Worm (Caenorhabditis elegans): Measurements from ENCODE around the gene K08E4.3.

DNA sequence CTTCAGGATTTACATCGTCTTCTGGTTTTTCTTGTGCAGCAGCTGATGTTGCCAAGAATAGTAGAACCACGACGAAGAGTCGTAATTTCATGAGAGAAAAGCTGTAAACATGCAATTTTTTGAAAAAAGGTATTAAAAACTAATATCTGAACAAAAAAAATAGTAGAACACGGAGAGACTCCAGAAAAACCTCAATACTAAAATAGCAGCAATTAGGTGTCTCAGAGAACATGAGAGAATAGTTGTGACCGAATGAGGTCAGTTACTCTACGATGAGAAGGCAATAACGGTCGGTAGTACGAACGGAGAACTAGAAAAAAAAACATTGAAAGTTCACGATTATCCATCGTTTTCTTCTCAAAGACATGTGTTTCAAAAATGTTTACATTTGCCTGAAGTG, 28.5 kb upstream of the K08E4.3 start, which contains the start of gene tgn-38:
- TF ChIP-seq C34F6.9 (tag; optimal IDR thresholded peaks at IDR 0.05) (no peak), gmeb-1 (tag; optimal IDR thresholded peaks at IDR 0.05) (no peak), snpc-4 (tag; optimal IDR thresholded peaks at IDR 0.05) (no peak), lin-39 (tag; optimal IDR thresholded peaks at IDR 0.05) (no peak), elt-3 (tag; optimal IDR thresholded peaks at IDR 0.05) (no peak), lin-13 (GFP tag; optimal IDR thresholded peaks at IDR 0.05) (no peak), egl-27 (tag; optimal IDR thresholded peaks at IDR 0.05) (no peak), mdl-1 (tag; optimal IDR thresholded peaks at IDR 0.05) (no peak), unc-62 (GFP tag; optimal IDR thresholded peaks at IDR 0.05) (no peak), nhr-12 (tag; optimal IDR thresholded peaks at IDR 0.05) (no peak), ztf-11 (tag; optimal IDR thresholded peaks at IDR 0.05) (no peak)

Measured in whole organism, L2 larva.